Worm (Caenorhabditis elegans) whole organism, L4/young adult: ENCODE data around the gene T28A8.5.

Experiments used
- W03F9.2 ChIP-seq: fragments of 150-350 bp; optimal IDR thresholded peaks from 2 replicates; lab custom pipeline; 2014; ENCODE audit warnings: missing biosample characterization, missing genetic modification characterization
- dao-5 ChIP-seq: sonication (generic microtip); optimal IDR thresholded peaks from 2 replicates; lab custom pipeline; 2016; ENCODE audit warnings: missing genotype, missing genetic modification characterization, moderate library complexity, missing compliant biosample characterization
- him-1 ChIP-seq: sonication (generic microtip); optimal IDR thresholded peaks from 2 replicates; lab custom pipeline; 2016; ENCODE audit warnings: missing genotype, missing genetic modification reagents, missing genetic modification characterization, missing compliant biosample characterization

DNA sequence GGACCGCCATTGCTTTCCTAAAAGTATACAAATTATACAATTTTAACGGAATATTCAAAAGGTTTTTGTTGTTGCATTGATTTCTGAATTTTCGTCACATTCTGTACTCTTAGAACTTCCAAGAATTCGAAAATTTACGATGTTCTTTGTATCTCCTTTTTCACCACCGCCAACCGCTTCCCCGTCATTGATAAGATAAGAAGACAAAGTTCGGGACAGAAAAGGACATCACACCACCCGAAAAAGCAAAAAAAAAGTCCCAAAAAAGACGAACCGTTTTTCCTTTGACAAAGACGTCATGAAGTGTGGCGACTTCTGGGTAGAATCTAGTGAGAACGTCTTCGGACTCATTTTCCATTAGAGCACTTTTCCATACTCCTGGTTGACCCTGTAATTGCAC lies 41.0 kb downstream of the T28A8.5 start:
- TF ChIP-seq W03F9.2 (no peak), dao-5 (tag; lab: Kevin White, UChicago) (no peak), him-1 (tag; lab: Kevin White, UChicago) (no peak)
